Fruit fly (Drosophila melanogaster): ENCODE data around the gene ssp6.

Gene ssp6

dm6 chr3L:6085988-6086387, 9.5 kb downstream of the ssp6 start (continued):
- peak; percentile 46 for TF ChIP-seq CG13424 (tag; optimal IDR thresholded peaks at IDR 0.05)
- TF ChIP-seq ems (GFP tag; optimal IDR thresholded peaks at IDR 0.05), result no peak
- no peak for TF ChIP-seq CG12942 (GFP tag; optimal IDR thresholded peaks at IDR 0.05)
- TF ChIP-seq ranshi (GFP tag; IDR thresholded peaks at IDR 0.05), result no peak
- no peak for TF ChIP-seq kah (GFP tag; optimal IDR thresholded peaks at IDR 0.05)
- no peak for TF ChIP-seq CG17802 (tag; optimal IDR thresholded peaks at IDR 0.05)
- TF ChIP-seq kni (GFP tag; optimal IDR thresholded peaks at IDR 0.05), result no peak
- TF ChIP-seq CG32767 (GFP tag; IDR thresholded peaks at IDR 0.05), result no peak
- peak; percentile 24 for TF ChIP-seq bab2 (GFP tag; optimal IDR thresholded peaks at IDR 0.05)
- TF ChIP-seq so (GFP tag; IDR thresholded peaks at IDR 0.05), result 0 out of 3 replicates have a peak, but pooled peaks have one; percentile 24
- TF ChIP-seq jumu (GFP tag; optimal IDR thresholded peaks at IDR 0.05), result peak; percentile 24
- TF ChIP-seq zfh1 (GFP tag; IDR thresholded peaks at IDR 0.05), result no peak
- no peak for TF ChIP-seq CG6654 (GFP tag; optimal IDR thresholded peaks at IDR 0.05)
- no peak for TF ChIP-seq CG31365 (tag; optimal IDR thresholded peaks at IDR 0.05)
- peak; percentile 36 for TF ChIP-seq Xbp1 (GFP tag; optimal IDR thresholded peaks at IDR 0.05)
- no peak for TF ChIP-seq Jarid2 (GFP tag; optimal IDR thresholded peaks at IDR 0.05)
- TF ChIP-seq pfk (GFP tag; optimal IDR thresholded peaks at IDR 0.05), result no peak
- TF ChIP-seq amos (GFP tag; IDR thresholded peaks at IDR 0.05; ENCODE audit: partially characterized antibody), result no peak
- TF ChIP-seq CG2199 (GFP tag; IDR thresholded peaks at IDR 0.05), result no peak
- TF ChIP-seq CG8765 (GFP tag; IDR thresholded peaks at IDR 0.05), result no peak
- no peak for TF ChIP-seq CG14667 (GFP tag; IDR thresholded peaks at IDR 0.05)
- peak; percentile 65 for TF ChIP-seq unpg (GFP tag; optimal IDR thresholded peaks at IDR 0.05)
- no peak for TF ChIP-seq ci (GFP tag; IDR thresholded peaks at IDR 0.05)
- TF ChIP-seq disco-r (GFP tag; optimal IDR thresholded peaks at IDR 0.05), result no peak
- TF ChIP-seq CG13775 (GFP tag; optimal IDR thresholded peaks at IDR 0.05), result no peak
- no peak for TF ChIP-seq CG1792 (GFP tag; optimal IDR thresholded peaks at IDR 0.05)
- TF ChIP-seq CG15073 (GFP tag; optimal IDR thresholded peaks at IDR 0.05), result no peak
- TF ChIP-seq H15 (GFP tag; IDR thresholded peaks at IDR 0.05), result no peak
- 0 out of 2 replicates have a peak, but pooled peaks have one; percentile 43 for TF ChIP-seq CG17328 (GFP tag; IDR thresholded peaks at IDR 0.05)
- TF ChIP-seq CG5245 (GFP tag; optimal IDR thresholded peaks at IDR 0.05), result no peak
- peak; percentile 45 for TF ChIP-seq CG9817 (tag; optimal IDR thresholded peaks at IDR 0.05)
- TF ChIP-seq MTF-1 (GFP tag; optimal IDR thresholded peaks at IDR 0.05; ENCODE audit: borderline replicate concordance), result no peak
- TF ChIP-seq CG14050 (GFP tag; IDR thresholded peaks at IDR 0.05), result peak; percentile 11; the same call in 1 of the 3 replicates
- peak; percentile 6 for TF ChIP-seq CG10209 (GFP tag; optimal IDR thresholded peaks at IDR 0.05)
- TF ChIP-seq unc-4 (GFP tag; IDR thresholded peaks at IDR 0.05; ENCODE audit: partially characterized antibody), result no peak
- no peak for TF ChIP-seq inv (GFP tag; IDR thresholded peaks at IDR 0.05; ENCODE audit: partially characterized antibody)
- TF ChIP-seq nerfin-1 (tag; optimal IDR thresholded peaks at IDR 0.05), result no peak
- peak; percentile 15 for TF ChIP-seq maf-S (GFP tag; optimal IDR thresholded peaks at IDR 0.05)
- no peak for TF ChIP-seq cad (GFP tag; optimal IDR thresholded peaks at IDR 0.05)
- TF ChIP-seq Ets65A (GFP tag), result peak; percentile 70
- no peak for TF ChIP-seq scrt (GFP tag; optimal IDR thresholded peaks at IDR 0.05)
- TF ChIP-seq CG17361 (GFP tag; IDR thresholded peaks at IDR 0.05), result 0 out of 3 replicates have a peak, but pooled peaks have one; percentile 12
- TF ChIP-seq CG14441 (GFP tag; IDR thresholded peaks at IDR 0.05), result no peak
- TF ChIP-seq CG4730 (GFP tag; IDR thresholded peaks at IDR 0.05), result no peak
- no peak for TF ChIP-seq Gsc (GFP tag; IDR thresholded peaks at IDR 0.05)
- TF ChIP-seq PHDP (tag; optimal IDR thresholded peaks at IDR 0.05), result peak; percentile 35
- TF ChIP-seq esg (GFP tag; conservative IDR thresholded peaks at IDR 0.05), result 0 out of 2 replicates have a peak, but pooled peaks have one; percentile 15
- no peak for TF ChIP-seq CG7963 (GFP tag; IDR thresholded peaks at IDR 0.05; ENCODE audit: partially characterized antibody)
- TF ChIP-seq Dad (GFP tag; optimal IDR thresholded peaks at IDR 0.05), result no peak
- no peak for TF ChIP-seq CG18262 (tag; optimal IDR thresholded peaks at IDR 0.05)
- peak; percentile 10 for TF ChIP-seq org-1 (GFP tag; optimal IDR thresholded peaks at IDR 0.05)
- no peak for TF ChIP-seq CG8478 (optimal IDR thresholded peaks at IDR 0.05)

Measured in whole organism, embryonic.